Worm (Caenorhabditis elegans) whole organism, L3 larva: ENCODE results near the gene C10C5.7.

Experiments
- ZK546.5 ChIP-seq: sonication (generic microtip); optimal IDR thresholded peaks from 2 replicates; lab custom pipeline; 2017; ENCODE audit warnings: missing biosample characterization, missing genetic modification characterization
- nfya-1 ChIP-seq: sonication (generic microtip); optimal IDR thresholded peaks from 2 replicates; lab custom pipeline; 2017; ENCODE audit warnings: missing genetic modification characterization, mild to moderate bottlenecking, missing compliant biosample characterization, antibody characterized with exemption, moderate library complexity; ENCODE audit not compliant: insufficient read depth
- unc-39 ChIP-seq: sonication (generic microtip); optimal IDR thresholded peaks from 4 replicates; lab custom pipeline; 2017; ENCODE audit warnings: missing biosample characterization, missing genetic modification characterization
- zag-1 ChIP-seq: fragments of 150-350 bp; optimal IDR thresholded peaks from 2 replicates; lab custom pipeline; 2014; ENCODE audit warnings: missing biosample characterization, missing genetic modification characterization
- ztf-11 ChIP-seq: fragments of 150-350 bp; optimal IDR thresholded peaks from 2 replicates; lab custom pipeline; 2014; ENCODE audit warnings: missing biosample characterization, missing genetic modification characterization

DNA sequence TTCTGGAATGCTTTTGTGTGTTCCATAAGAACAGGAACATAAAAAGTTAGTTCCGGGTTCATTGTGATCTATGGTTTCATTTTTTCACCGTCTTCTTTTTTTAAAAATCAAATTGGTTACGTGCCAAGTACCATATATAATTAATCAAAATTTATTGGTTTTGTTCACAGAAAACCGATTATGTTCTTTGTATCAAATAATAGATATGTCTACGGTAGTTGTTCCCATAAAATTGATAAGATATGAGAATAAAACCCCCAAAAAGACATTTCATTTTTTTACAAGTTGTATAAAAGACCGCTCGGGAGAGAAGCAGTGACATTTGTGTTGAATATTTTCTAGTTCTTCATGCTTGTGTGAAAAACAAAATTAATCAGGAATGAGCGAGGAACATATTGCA, 3.8 kb upstream of the C10C5.7 start, which contains the start of gene C10C5.5:
- TF ChIP-seq ztf-11 (tag; lab: Kevin White, UChicago) = no peak
- no peak for TF ChIP-seq nfya-1 (tag; lab: Kevin White, UChicago)
- TF ChIP-seq unc-39 (tag; lab: Kevin White, UChicago) = no peak
- TF ChIP-seq zag-1 (tag; lab: Kevin White, UChicago) = no peak
- no peak for TF ChIP-seq ZK546.5 (tag; lab: Kevin White, UChicago)
